Fruit fly (Drosophila melanogaster) whole organism, adult: ENCODE results near the gene CG46396.
A peak's percentile ranks its signal among the peaks of the same experiment; 100 is the strongest.

Source experiments
- CG11617 ChIP-seq: fragments of 200-800 bp; sonication (Bioruptor generic); optimal IDR thresholded peaks from 2 replicates; lab custom pipeline; 2017; ENCODE audit warnings: mild to moderate bottlenecking, missing biosample characterization, missing genetic modification reagents, missing genetic modification characterization
- CG14711 ChIP-seq: fragments of 200-800 bp; sonication (Bioruptor generic); optimal IDR thresholded peaks from 2 replicates; lab custom pipeline; 2018; ENCODE audit warnings: missing biosample characterization, mild to moderate bottlenecking, missing genetic modification characterization, moderate library complexity
- CG1620 ChIP-seq: fragments of 200-800 bp; sonication (Bioruptor generic); optimal IDR thresholded peaks from 2 replicates; lab custom pipeline; 2016; ENCODE audit warnings: missing biosample characterization, missing genetic modification characterization
- CG33017 ChIP-seq: fragments of 200-800 bp; sonication (Bioruptor generic); optimal IDR thresholded peaks from 2 replicates; lab custom pipeline; 2018; ENCODE audit warnings: missing biosample characterization, mild to moderate bottlenecking, missing genetic modification characterization, moderate library complexity
- CG5204 ChIP-seq: fragments of 200-800 bp; sonication (Bioruptor generic); optimal IDR thresholded peaks from 2 replicates; lab custom pipeline; 2016; ENCODE audit warnings: missing biosample characterization, missing genetic modification characterization
- CG7101 ChIP-seq: fragments of 200-800 bp; sonication (Bioruptor generic); optimal IDR thresholded peaks from 2 replicates; lab custom pipeline; 2018; ENCODE audit warnings: missing biosample characterization, mild to moderate bottlenecking, missing genetic modification characterization, moderate library complexity
- Crg-1 ChIP-seq: fragments of 200-800 bp; sonication (Bioruptor generic); optimal IDR thresholded peaks from 2 replicates; lab custom pipeline; 2016; ENCODE audit warnings: missing biosample characterization, missing genetic modification characterization
- Hr96 ChIP-seq: fragments of 200-800 bp; sonication (Bioruptor generic); optimal IDR thresholded peaks from 2 replicates; lab custom pipeline; 2016; ENCODE audit warnings: missing biosample characterization, missing genetic modification characterization
- Mnt ChIP-seq: fragments of 200-800 bp; sonication (Bioruptor generic); optimal IDR thresholded peaks from 2 replicates; lab custom pipeline; 2016; ENCODE audit warnings: missing biosample characterization, mild to moderate bottlenecking, missing genetic modification characterization
- bab1 ChIP-seq: fragments of 200-800 bp; sonication (Bioruptor generic); optimal IDR thresholded peaks from 3 replicates; lab custom pipeline; 2019; ENCODE audit warnings: missing biosample characterization, mild to moderate bottlenecking, missing genetic modification characterization, moderate library complexity
- cic ChIP-seq: fragments of 200-800 bp; sonication (Bioruptor generic); optimal IDR thresholded peaks from 2 replicates; lab custom pipeline; 2017; ENCODE audit warnings: missing biosample characterization, mild to moderate bottlenecking, missing genetic modification characterization, moderate library complexity
- kay ChIP-seq: fragments of 200-800 bp; sonication (Bioruptor generic); peaks from one replicate; lab custom pipeline; 2016; ENCODE audit warnings: missing biosample characterization, missing genetic modification characterization, borderline replicate concordance
- ovo ChIP-seq: fragments of 200-800 bp; sonication (Bioruptor generic); optimal IDR thresholded peaks from 2 replicates; lab custom pipeline; 2016; ENCODE audit warnings: missing biosample characterization, missing genetic modification characterization
- toe ChIP-seq: fragments of 200-800 bp; sonication (Bioruptor generic); optimal IDR thresholded peaks from 2 replicates; lab custom pipeline; 2016; ENCODE audit warnings: missing biosample characterization, missing genetic modification characterization

DNA sequence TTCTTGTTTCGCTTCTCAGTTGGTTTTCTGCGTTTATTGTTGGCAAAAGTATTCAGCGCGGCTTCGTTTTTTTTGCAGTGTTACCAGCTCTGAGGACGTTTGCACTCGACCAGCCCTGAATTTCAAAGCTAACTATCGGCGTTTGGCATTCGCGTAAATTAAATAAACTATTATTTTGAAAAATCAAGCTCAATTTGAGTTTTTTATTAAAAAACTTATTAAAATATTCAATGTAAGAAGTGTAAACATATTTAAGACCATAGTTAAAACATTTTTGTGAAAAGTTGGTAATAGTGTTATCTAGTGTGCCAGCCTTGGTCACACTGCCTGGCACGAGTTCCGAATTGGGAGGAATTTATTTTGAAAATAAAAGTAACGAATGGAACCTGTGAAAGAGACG is 42.0 kb downstream of the CG46396 start, which contains the start of the genes SmD2 and CG18048:
- no peak for TF ChIP-seq ovo (GFP tag; lab: Kevin White, UChicago)
- TF ChIP-seq kay (GFP tag; lab: Kevin White, UChicago): no peak
- no peak for TF ChIP-seq toe (GFP tag; lab: Kevin White, UChicago)
- TF ChIP-seq CG1620 (GFP tag; lab: Kevin White, UChicago): peak; percentile 23
- TF ChIP-seq bab1 (GFP tag; lab: Kevin White, UChicago): peak; percentile 24
- no peak for TF ChIP-seq CG7101 (tag; lab: Kevin White, UChicago)
- TF ChIP-seq CG11617 (GFP tag; lab: Kevin White, UChicago): no peak
- no peak for TF ChIP-seq cic (GFP tag; lab: Kevin White, UChicago)
- peak; percentile 6 for TF ChIP-seq Hr96 (GFP tag; lab: Kevin White, UChicago)
- peak; percentile 14 for TF ChIP-seq CG14711 (tag; lab: Kevin White, UChicago)
- TF ChIP-seq Mnt (GFP tag; lab: Kevin White, UChicago): peak; percentile 65
- TF ChIP-seq CG33017 (tag; lab: Kevin White, UChicago): no peak
- peak; percentile 18 for TF ChIP-seq CG5204 (GFP tag; lab: Kevin White, UChicago)
- no peak for TF ChIP-seq Crg-1 (GFP tag; lab: Kevin White, UChicago)
